Fruit fly (Drosophila melanogaster): ENCODE results near the gene Gr93b.

The Gr93b gene

dm6 chr3R:21841474-21842376 is 1.8 kb downstream of the Gr93b start (continued):
- TF ChIP-seq dmrt11E (tag; optimal IDR thresholded peaks at IDR 0.05) (peak; percentile 31), sqz (GFP tag; optimal IDR thresholded peaks at IDR 0.05) (peak; percentile 47), phol (tag; optimal IDR thresholded peaks at IDR 0.05) (peak; percentile 1)

- TF ChIP-seq CG8478 (optimal IDR thresholded peaks at IDR 0.05), result no peak
- peak; percentile 12 for TF ChIP-seq mirr (GFP tag; optimal IDR thresholded peaks at IDR 0.05)
- TF ChIP-seq Pdp1 (GFP tag; optimal IDR thresholded peaks at IDR 0.05), result peak in 1 of 2 experiments; percentile 98
- TF ChIP-seq Hmx (GFP tag; optimal IDR thresholded peaks at IDR 0.05), result no peak
- TF ChIP-seq CG11247 (GFP tag; IDR thresholded peaks at IDR 0.05), result no peak
- no peak for TF ChIP-seq NK7.1 (GFP tag; optimal IDR thresholded peaks at IDR 0.05)
- no peak for TF ChIP-seq schlank (tag; optimal IDR thresholded peaks at IDR 0.05)
- no peak for TF ChIP-seq CG3163 (GFP tag; optimal IDR thresholded peaks at IDR 0.05)
- no peak for TF ChIP-seq CG6254 (GFP tag; optimal IDR thresholded peaks at IDR 0.05)
- no peak for TF ChIP-seq Trl (optimal IDR thresholded peaks at IDR 0.05)
- no peak for TF ChIP-seq Trl (GFP tag; optimal IDR thresholded peaks at IDR 0.05)
- no peak for TF ChIP-seq CG17568 (GFP tag; optimal IDR thresholded peaks at IDR 0.05)
- no peak for TF ChIP-seq ranshi (GFP tag; IDR thresholded peaks at IDR 0.05)
- no peak for TF ChIP-seq CG10147 (GFP tag; optimal IDR thresholded peaks at IDR 0.05)
- TF ChIP-seq exex (tag; optimal IDR thresholded peaks at IDR 0.05), result peak; percentile 56
- no peak for TF ChIP-seq sr (GFP tag; IDR thresholded peaks at IDR 0.05)
- no peak for TF ChIP-seq gem (tag; optimal IDR thresholded peaks at IDR 0.05)
- no peak for TF ChIP-seq dpn (GFP tag; optimal IDR thresholded peaks at IDR 0.05)
- TF ChIP-seq CG13624 (GFP tag; optimal IDR thresholded peaks at IDR 0.05), result no peak
- TF ChIP-seq mld (GFP tag; IDR thresholded peaks at IDR 0.05; ENCODE audit: partially characterized antibody), result no peak
- no peak for TF ChIP-seq Gsc (GFP tag; IDR thresholded peaks at IDR 0.05)
- peak; percentile 83 for TF ChIP-seq grn (GFP tag; optimal IDR thresholded peaks at IDR 0.05)
- TF ChIP-seq sug (tag; optimal IDR thresholded peaks at IDR 0.05), result peak; percentile 58
- no peak for TF ChIP-seq mam (GFP tag; optimal IDR thresholded peaks at IDR 0.05)
- no peak for TF ChIP-seq Hr39 (optimal IDR thresholded peaks at IDR 0.05)
- peak in 1 of 2 experiments; percentile 46 for TF ChIP-seq eve (GFP tag; optimal IDR thresholded peaks at IDR 0.05)
- TF ChIP-seq Stat92E (GFP tag; optimal IDR thresholded peaks at IDR 0.05), result no peak
- TF ChIP-seq CG4328 (GFP tag; optimal IDR thresholded peaks at IDR 0.05), result no peak
- no peak for TF ChIP-seq CHES-1-like (GFP tag; optimal IDR thresholded peaks at IDR 0.05)
- no peak for TF ChIP-seq chm (GFP tag; IDR thresholded peaks at IDR 0.05)
- no peak for TF ChIP-seq dati (GFP tag; IDR thresholded peaks at IDR 0.05)
- TF ChIP-seq CG5245 (GFP tag; optimal IDR thresholded peaks at IDR 0.05), result no peak
- TF ChIP-seq Ada2b (GFP tag; IDR thresholded peaks at IDR 0.05), result no peak
- peak; percentile 46 for TF ChIP-seq Med (GFP tag)
- no peak for TF ChIP-seq CG4854 (GFP tag; optimal IDR thresholded peaks at IDR 0.05)
- no peak for TF ChIP-seq CG9437 (GFP tag; optimal IDR thresholded peaks at IDR 0.05)
- no peak for TF ChIP-seq Dfd (GFP tag; optimal IDR thresholded peaks at IDR 0.05)
Measured at dm6 chr3R:21840432-21840831, 3.1 kb downstream of the Gr93b start.
